Fruit fly (Drosophila melanogaster) whole organism, embryonic: ENCODE results near the gene Rab18.
A peak's percentile ranks its signal among the peaks of the same experiment; 100 is the strongest.

Experiments
- Atf3 ChIP-seq: fragments of 200-800 bp; sonication (Bioruptor generic); optimal IDR thresholded peaks from 3 replicates; lab custom pipeline; 2016; ENCODE audit warnings: missing biosample characterization, missing genetic modification characterization
- B-H2 ChIP-seq: fragments of 200-800 bp; sonication (Bioruptor generic); optimal IDR thresholded peaks from 2 replicates; lab custom pipeline; 2018; ENCODE audit warnings: missing biosample characterization, mild to moderate bottlenecking, missing genetic modification characterization
- BtbVII ChIP-seq: fragments of 200-800 bp; sonication (Bioruptor generic); optimal IDR thresholded peaks from 3 replicates; lab custom pipeline; 2017; ENCODE audit warnings: missing biosample characterization, mild to moderate bottlenecking, missing genetic modification characterization
- CG12104 ChIP-seq: fragments of 200-800 bp; sonication (Bioruptor generic); optimal IDR thresholded peaks from 3 replicates; lab custom pipeline; 2016; ENCODE audit warnings: missing biosample characterization, missing genetic modification characterization
- CG17359 ChIP-seq: fragments of 200-800 bp; sonication (Bioruptor generic); optimal IDR thresholded peaks from 3 replicates; lab custom pipeline; 2018; ENCODE audit warnings: missing biosample characterization, mild to moderate bottlenecking, missing genetic modification characterization, moderate library complexity
- CG18599 ChIP-seq: fragments of 200-800 bp; sonication (Bioruptor generic); optimal IDR thresholded peaks from 3 replicates; lab custom pipeline; 2017; ENCODE audit warnings: missing biosample characterization, missing genetic modification characterization, mild to moderate bottlenecking, moderate library complexity, missing genetic modification reagents
- CG2199 ChIP-seq: fragments of 200-800 bp; sonication (Bioruptor generic); IDR thresholded peaks from 3 replicates; pipeline ENCODE4 v1.3.6; 2022; ENCODE audit warnings: missing biosample characterization, missing genetic modification characterization
- CG31441 ChIP-seq: fragments of 200-800 bp; sonication (Bioruptor generic); IDR thresholded peaks from 2 replicates; pipeline ENCODE4 v1.3.6; 2022; ENCODE audit warnings: missing biosample characterization, missing genetic modification characterization
- CG34376 ChIP-seq: fragments of 200-800 bp; sonication (Bioruptor generic); optimal IDR thresholded peaks from 2 replicates; lab custom pipeline; 2018; ENCODE audit warnings: missing biosample characterization, mild to moderate bottlenecking, missing genetic modification characterization
- CG3995 ChIP-seq: fragments of 200-800 bp; sonication (Bioruptor generic); optimal IDR thresholded peaks from 3 replicates; lab custom pipeline; 2016; ENCODE audit warnings: missing biosample characterization, missing genetic modification characterization
- CG4328 ChIP-seq: fragments of 200-800 bp; sonication (Bioruptor generic); optimal IDR thresholded peaks from 3 replicates; lab custom pipeline; 2017; ENCODE audit warnings: missing biosample characterization, missing genetic modification reagents, missing genetic modification characterization
- CG4404 ChIP-seq: fragments of 200-800 bp; sonication (Bioruptor generic); IDR thresholded peaks from 2 replicates; pipeline ENCODE4 v1.3.6; 2022; ENCODE audit warnings: missing biosample characterization, missing genetic modification characterization
- CG4707 ChIP-seq: fragments of 200-800 bp; sonication (Bioruptor generic); optimal IDR thresholded peaks from 2 replicates; lab custom pipeline; 2018; ENCODE audit warnings: missing biosample characterization, mild to moderate bottlenecking, missing genetic modification characterization, moderate library complexity
- CG4854 ChIP-seq: fragments of 200-800 bp; sonication (Bioruptor generic); optimal IDR thresholded peaks from 2 replicates; lab custom pipeline; 2016; ENCODE audit warnings: missing biosample characterization, missing genetic modification characterization, inconsistent platforms
- CG6683 ChIP-seq: fragments of 200-800 bp; sonication (Bioruptor generic); optimal IDR thresholded peaks from 2 replicates; lab custom pipeline; 2017; ENCODE audit warnings: missing biosample characterization, mild to moderate bottlenecking, missing genetic modification characterization, missing genetic modification reagents
- CG7357 ChIP-seq: fragments of 200-800 bp; sonication (Bioruptor generic); IDR thresholded peaks from 3 replicates; pipeline ENCODE4 v1.3.6; 2022; ENCODE audit warnings: missing biosample characterization, missing genetic modification characterization
- CG7786 ChIP-seq: fragments of 200-800 bp; sonication (Bioruptor generic); optimal IDR thresholded peaks from 2 replicates; lab custom pipeline; 2016; ENCODE audit warnings: missing biosample characterization, missing genetic modification characterization
- CG8089 ChIP-seq: fragments of 200-800 bp; sonication (Bioruptor generic); optimal IDR thresholded peaks from 3 replicates; lab custom pipeline; 2016; ENCODE audit warnings: missing biosample characterization, missing genetic modification characterization
- CG8924 ChIP-seq: fragments of 200-800 bp; optimal IDR thresholded peaks from 3 replicates; lab custom pipeline; 2019; ENCODE audit warnings: missing biosample characterization, mild to moderate bottlenecking, missing genetic modification characterization, moderate library complexity
- CoRest ChIP-seq: fragments of 200-800 bp; sonication (Bioruptor generic); optimal IDR thresholded peaks from 3 replicates; lab custom pipeline; 2018; ENCODE audit warnings: missing biosample characterization, mild to moderate bottlenecking, missing genetic modification characterization, moderate library complexity
- E2f2 ChIP-seq: fragments of 200-800 bp; sonication (Bioruptor generic); IDR thresholded peaks from 2 replicates; pipeline ENCODE4 v1.3.6; 2022; ENCODE audit warnings: missing biosample characterization, missing genetic modification characterization
- Fer1 ChIP-seq: fragments of 200-800 bp; sonication (Bioruptor generic); optimal IDR thresholded peaks from 2 replicates; lab custom pipeline; 2017; ENCODE audit warnings: missing biosample characterization, mild to moderate bottlenecking, missing genetic modification characterization
- Fer3 ChIP-seq: fragments of 200-800 bp; sonication (Bioruptor generic); optimal IDR thresholded peaks from 2 replicates; lab custom pipeline; 2018; ENCODE audit warnings: missing biosample characterization, mild to moderate bottlenecking, missing genetic modification characterization, moderate library complexity
- Hand ChIP-seq: fragments of 200-800 bp; sonication (Bioruptor generic); optimal IDR thresholded peaks from 2 replicates; lab custom pipeline; 2017; ENCODE audit warnings: mild to moderate bottlenecking, missing biosample characterization, missing genetic modification reagents, missing genetic modification characterization
- Med ChIP-seq: fragments of 200-800 bp; sonication (Bioruptor generic); peaks from one replicate; lab custom pipeline; 2016; ENCODE audit warnings: missing biosample characterization, missing genetic modification characterization, mild to moderate bottlenecking, inconsistent platforms, moderate library complexity
- Meics ChIP-seq: fragments of 200-800 bp; sonication (Bioruptor generic); optimal IDR thresholded peaks from 2 replicates; lab custom pipeline; 2017; ENCODE audit warnings: missing biosample characterization, mild to moderate bottlenecking, missing genetic modification characterization
- Six4 ChIP-seq: fragments of 200-800 bp; sonication (Bioruptor generic); optimal IDR thresholded peaks from 2 replicates; lab custom pipeline; 2016; ENCODE audit warnings: missing biosample characterization, missing genetic modification characterization
- Spps ChIP-seq: fragments of 200-800 bp; sonication (Bioruptor generic); optimal IDR thresholded peaks from 2 replicates; lab custom pipeline; 2018; ENCODE audit warnings: missing biosample characterization, mild to moderate bottlenecking, missing genetic modification characterization
- abd-A ChIP-seq: fragments of 200-800 bp; sonication (Bioruptor generic); optimal IDR thresholded peaks from 3 replicates; lab custom pipeline; 2019; ENCODE audit warnings: missing biosample characterization, mild to moderate bottlenecking, missing genetic modification characterization, moderate library complexity
- ci ChIP-seq: fragments of 200-800 bp; sonication (Bioruptor generic); IDR thresholded peaks from 3 replicates; pipeline ENCODE4 v1.3.6; 2022; ENCODE audit warnings: missing biosample characterization, missing genetic modification characterization
- crol ChIP-seq: fragments of 200-800 bp; sonication (Bioruptor generic); IDR thresholded peaks from 2 replicates; pipeline ENCODE4 v1.3.6; 2022; ENCODE audit warnings: missing biosample characterization, missing genetic modification characterization
- esg ChIP-seq: fragments of 200-800 bp; sonication (Bioruptor generic); conservative IDR thresholded peaks from 2 replicates; pipeline ENCODE4 v1.3.6; 2022; ENCODE audit warnings: missing biosample characterization, missing genetic modification characterization
- gt ChIP-seq: fragments of 200-800 bp; sonication (Bioruptor generic); IDR thresholded peaks from 2 replicates; pipeline ENCODE4 v1.3.6; 2022; ENCODE audit warnings: missing biosample characterization, missing genetic modification characterization
- hth ChIP-seq: fragments of >200 bp; optimal IDR thresholded peaks from 2 replicates; lab custom pipeline; 2017; ENCODE audit warnings: inconsistent platforms
- insv ChIP-seq, 2 experiments: fragments of 200-800 bp; sonication (Bioruptor generic); optimal IDR thresholded peaks; 3 replicates each; lab custom pipeline; 2016 to 2018; ENCODE audit warnings: missing biosample characterization in 2 of 2, missing genetic modification characterization in 2 of 2
- kni ChIP-seq: fragments of 200-800 bp; sonication (Bioruptor generic); optimal IDR thresholded peaks from 3 replicates; lab custom pipeline; 2017; ENCODE audit warnings: mild to moderate bottlenecking, missing biosample characterization, missing genetic modification reagents, missing genetic modification characterization
- odd ChIP-seq: fragments of 200-800 bp; sonication (Bioruptor generic); optimal IDR thresholded peaks from 2 replicates; lab custom pipeline; 2017; ENCODE audit warnings: missing biosample characterization, mild to moderate bottlenecking, missing genetic modification characterization
- onecut ChIP-seq: fragments of 200-800 bp; sonication (Bioruptor generic); IDR thresholded peaks from 2 replicates; pipeline ENCODE4 v1.3.6; 2022; ENCODE audit warnings: missing biosample characterization, missing genetic modification characterization
- p53 ChIP-seq: fragments of 200-800 bp; sonication (Bioruptor generic); optimal IDR thresholded peaks from 2 replicates; lab custom pipeline; 2016; ENCODE audit warnings: missing biosample characterization, missing genetic modification characterization
- pho ChIP-seq: fragments of 200-800 bp; sonication (Bioruptor generic); optimal IDR thresholded peaks from 2 replicates; lab custom pipeline; 2016; ENCODE audit warnings: missing biosample characterization, missing genetic modification characterization
- pros ChIP-seq: fragments of 200-800 bp; sonication (Bioruptor generic); optimal IDR thresholded peaks from 3 replicates; lab custom pipeline; 2019; ENCODE audit warnings: missing biosample characterization, mild to moderate bottlenecking, missing genetic modification characterization, moderate library complexity
- psq ChIP-seq: fragments of 200-800 bp; sonication (Bioruptor generic); optimal IDR thresholded peaks from 2 replicates; lab custom pipeline; 2017; ENCODE audit warnings: missing biosample characterization, missing genetic modification characterization
- scrt ChIP-seq: fragments of 200-800 bp; sonication (Bioruptor generic); optimal IDR thresholded peaks from 2 replicates; lab custom pipeline; 2018; ENCODE audit warnings: missing biosample characterization, mild to moderate bottlenecking, missing genetic modification characterization, moderate library complexity
- sd ChIP-seq: fragments of 200-800 bp; sonication (Bioruptor generic); optimal IDR thresholded peaks from 3 replicates; lab custom pipeline; 2018; ENCODE audit warnings: missing biosample characterization, mild to moderate bottlenecking, missing genetic modification characterization, moderate library complexity
- ssp ChIP-seq: fragments of 200-800 bp; sonication (Bioruptor generic); IDR thresholded peaks from 2 replicates; pipeline ENCODE4 v1.3.6; 2022; ENCODE audit warnings: missing biosample characterization, missing genetic modification characterization
- tin ChIP-seq: fragments of 200-800 bp; sonication (Bioruptor generic); optimal IDR thresholded peaks from 3 replicates; lab custom pipeline; 2016; ENCODE audit warnings: missing biosample characterization, missing genetic modification characterization
- trh ChIP-seq: fragments of 200-800 bp; sonication (Bioruptor generic); optimal IDR thresholded peaks from 2 replicates; lab custom pipeline; 2016; ENCODE audit warnings: missing biosample characterization, missing genetic modification characterization
- twi ChIP-seq: fragments of 200-800 bp; optimal IDR thresholded peaks from 2 replicates; lab custom pipeline; 2019; ENCODE audit warnings: missing biosample characterization, mild to moderate bottlenecking, missing genetic modification characterization, moderate library complexity
- unc-4 ChIP-seq: fragments of 200-800 bp; sonication (Bioruptor generic); IDR thresholded peaks from 2 replicates; pipeline ENCODE4 v1.3.6; 2022; ENCODE audit warnings: missing biosample characterization, missing genetic modification characterization; ENCODE audit not compliant: partially characterized antibody
- wor ChIP-seq: fragments of 200-800 bp; sonication (Bioruptor generic); IDR thresholded peaks from 2 replicates; pipeline ENCODE4 v1.3.6; 2022; ENCODE audit warnings: missing biosample characterization, missing genetic modification characterization
- zf30C ChIP-seq: fragments of 200-800 bp; sonication (Bioruptor generic); optimal IDR thresholded peaks from 3 replicates; lab custom pipeline; 2018; ENCODE audit warnings: missing biosample characterization, mild to moderate bottlenecking, missing genetic modification characterization

Gene Rab18

dm6 chrX:5665902-5666301 lies 5.7 kb downstream of the Rab18 start, which contains the start of the genes Sirt4 and CG4119 (continued):
- no peak for TF ChIP-seq CG2199 (GFP tag; lab: Robert Waterston, UW)
- peak; percentile 45 for TF ChIP-seq CG8924 (tag; lab: Kevin White, UChicago)
- TF ChIP-seq pho (GFP tag; lab: Kevin White, UChicago), result no peak
- no peak for TF ChIP-seq zf30C (GFP tag; lab: Kevin White, UChicago)
- TF ChIP-seq trh, result no peak
- no peak for TF ChIP-seq crol (GFP tag; lab: Robert Waterston, UW)
- no peak for TF ChIP-seq kni (GFP tag; lab: Kevin White, UChicago)
- no peak for TF ChIP-seq CG7357 (GFP tag; lab: Robert Waterston, UW)
- TF ChIP-seq unc-4 (GFP tag; lab: Robert Waterston, UW), result peak; percentile 92
- peak; percentile 15 for TF ChIP-seq twi (tag; lab: Kevin White, UChicago)
- peak; percentile 19 for TF ChIP-seq CG7786 (GFP tag; lab: Kevin White, UChicago)
- no peak for TF ChIP-seq BtbVII (GFP tag; lab: Kevin White, UChicago)
- no peak for TF ChIP-seq esg (GFP tag; lab: Robert Waterston, UW)
- no peak for TF ChIP-seq gt (GFP tag; lab: Robert Waterston, UW)
- TF ChIP-seq Atf3 (GFP tag; lab: Kevin White, UChicago), result no peak
- TF ChIP-seq Spps (tag; lab: Kevin White, UChicago), result no peak
- TF ChIP-seq wor (GFP tag; lab: Robert Waterston, UW), result no peak
- TF ChIP-seq E2f2 (GFP tag; lab: Robert Waterston, UW), result peak; percentile 54
- TF ChIP-seq p53, result no peak
- TF ChIP-seq CG12104 (GFP tag; lab: Kevin White, UChicago), result no peak
- TF ChIP-seq CG3995, result peak; percentile 16

dm6 chrX:5664222-5664621 lies 7.4 kb downstream of the Rab18 start:
- peak; percentile 67 for TF ChIP-seq abd-A
- TF ChIP-seq CoRest (tag; lab: Kevin White, UChicago), result no peak
- TF ChIP-seq odd, result peak; percentile 71
- TF ChIP-seq zf30C (GFP tag; lab: Kevin White, UChicago), result peak; percentile 23
- TF ChIP-seq CG4707 (GFP tag; lab: Kevin White, UChicago), result peak; percentile 10
- peak; percentile 44 for TF ChIP-seq Meics (GFP tag; lab: Kevin White, UChicago)
- no peak for TF ChIP-seq hth (lab: Kevin White, UChicago)
- TF ChIP-seq CG17359 (tag; lab: Kevin White, UChicago), result peak; percentile 9
- no peak for TF ChIP-seq CG4854 (GFP tag; lab: Kevin White, UChicago)
- no peak for TF ChIP-seq ssp (GFP tag; lab: Robert Waterston, UW)
- TF ChIP-seq B-H2 (GFP tag; lab: Kevin White, UChicago), result peak; percentile 28
- no peak for TF ChIP-seq pros (GFP tag; lab: Kevin White, UChicago)
- peak; percentile 76 for TF ChIP-seq CG18599 (GFP tag; lab: Kevin White, UChicago)
- peak; percentile 39 for TF ChIP-seq CG6683
- TF ChIP-seq psq (GFP tag; lab: Kevin White, UChicago), result no peak
- peak; percentile 87 for TF ChIP-seq CG34376 (GFP tag; lab: Kevin White, UChicago)
- peak; percentile 82 for TF ChIP-seq Fer1 (GFP tag; lab: Kevin White, UChicago)
- TF ChIP-seq Fer3 (tag; lab: Kevin White, UChicago), result peak; percentile 10
- peak; percentile 56 for TF ChIP-seq sd (tag; lab: Kevin White, UChicago)
- peak; percentile 70 for TF ChIP-seq Hand (GFP tag; lab: Kevin White, UChicago)
- TF ChIP-seq CG8089 (GFP tag; lab: Kevin White, UChicago), result no peak
- TF ChIP-seq CG4328, result peak; percentile 62
- peak; percentile 34; the same call in 1 of the 2 replicates for TF ChIP-seq onecut (GFP tag; lab: Robert Waterston, UW)
- TF ChIP-seq CG31441 (GFP tag; lab: Robert Waterston, UW), result peak; percentile 22; the same call in 1 of the 2 replicates
- TF ChIP-seq Six4 (GFP tag; lab: Kevin White, UChicago), result no peak
- TF ChIP-seq Med (GFP tag; lab: Kevin White, UChicago), result peak; percentile 56
- peak; percentile 74; the same call in 2 of the 3 replicates for TF ChIP-seq ci
- no peak for TF ChIP-seq tin
- no peak for TF ChIP-seq CG4404 (GFP tag; lab: Robert Waterston, UW)
- TF ChIP-seq scrt, result peak; percentile 52
- TF ChIP-seq insv (GFP tag; optimal IDR thresholded peaks at IDR 0.05; lab: Kevin White, UChicago), result peak in 1 of 2 experiments; percentile 15
